Worm (Caenorhabditis elegans): Measurements from ENCODE around the gene srbc-39.

- TF ChIP-seq unc-62 (GFP tag; optimal IDR thresholded peaks at IDR 0.05): no peak
- TF ChIP-seq lin-39 (tag; optimal IDR thresholded peaks at IDR 0.05): no peak
- no peak for TF ChIP-seq elt-3 (tag; optimal IDR thresholded peaks at IDR 0.05)
- TF ChIP-seq unc-39 (tag; optimal IDR thresholded peaks at IDR 0.05): no peak
- TF ChIP-seq mab-5 (tag; optimal IDR thresholded peaks at IDR 0.05): no peak
- TF ChIP-seq ztf-4 (tag; optimal IDR thresholded peaks at IDR 0.05): peak; percentile 89
- TF ChIP-seq sem-4 (tag; optimal IDR thresholded peaks at IDR 0.05): peak; percentile 8
- no peak for TF ChIP-seq skn-1 (tag; optimal IDR thresholded peaks at IDR 0.05)
- peak; percentile 5 for TF ChIP-seq aly-2 (tag; optimal IDR thresholded peaks at IDR 0.05)
- TF ChIP-seq blmp-1 (tag; optimal IDR thresholded peaks at IDR 0.05; ENCODE audit: insufficient read depth): peak; percentile 73
- peak; percentile 88 for TF ChIP-seq nhr-129 (tag; optimal IDR thresholded peaks at IDR 0.05)
- 0 out of 2 replicates have a peak, but pooled peaks have one; percentile 18 for TF ChIP-seq ztf-1 (GFP tag; conservative IDR thresholded peaks at IDR 0.05)
- TF ChIP-seq lsy-2 (tag; optimal IDR thresholded peaks at IDR 0.05): peak in 1 of 2 experiments; percentile 87
- TF ChIP-seq mdl-1 (tag; optimal IDR thresholded peaks at IDR 0.05): no peak
Observed at ce11 chrV:723895-724352, 15.0 kb downstream of the srbc-39 start, which contains the start of gene fbxb-72.
